Worm (Caenorhabditis elegans): ENCODE measurements around the gene nhr-230.

Gene nhr-230

DNA sequence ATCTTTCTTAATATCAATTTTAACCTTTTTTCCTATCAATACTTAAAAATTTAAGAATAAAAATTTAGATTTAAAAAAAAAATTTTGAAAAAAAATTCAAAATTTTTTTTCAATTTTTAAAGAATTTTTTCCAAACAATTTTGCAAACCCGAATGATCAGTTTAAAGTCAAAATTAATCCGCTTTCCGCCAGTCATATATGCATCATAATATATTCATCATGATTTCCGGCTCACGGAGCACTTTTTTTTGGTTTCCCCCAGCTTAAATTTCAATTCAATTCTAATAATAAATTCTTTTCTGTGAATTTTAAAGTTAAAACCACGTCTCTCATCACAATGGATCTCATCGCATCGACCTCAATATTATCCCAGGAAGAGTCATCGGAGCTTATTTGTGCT, at the start of gene nhr-230:
Gene nhr-230 (plus strand): TSS at position 301 of the 400 bp plus-strand sequence.
- no peak for TF ChIP-seq him-1 (tag; optimal IDR thresholded peaks at IDR 0.05)
- no peak for TF ChIP-seq W03F9.2 (tag; optimal IDR thresholded peaks at IDR 0.05)
- TF ChIP-seq dao-5 (tag; optimal IDR thresholded peaks at IDR 0.05), result no peak

DNA sequence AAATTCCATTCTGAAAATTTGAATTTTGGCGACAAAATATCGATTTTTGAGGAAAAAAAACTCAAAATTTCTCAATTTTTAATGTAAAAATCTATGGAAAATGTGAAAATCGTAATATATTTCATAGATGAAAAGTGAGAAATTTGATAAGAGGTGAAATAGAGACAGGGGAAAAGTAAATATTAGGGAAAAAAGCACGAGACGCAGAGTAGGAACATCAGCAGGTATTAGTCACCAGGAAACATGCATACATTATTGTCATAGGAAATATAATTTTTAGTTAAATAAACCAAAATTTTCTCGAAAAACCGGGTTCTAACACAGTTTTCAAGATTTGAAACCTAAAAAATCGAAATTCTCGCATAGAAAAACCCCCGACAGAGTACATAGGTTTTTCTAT, 45.8 kb upstream of the nhr-230 start, which contains the start of gene nhr-170:
Gene nhr-170 (minus strand): TSS at position 16 of the 400 bp plus-strand sequence.
- TF ChIP-seq him-1 (tag; optimal IDR thresholded peaks at IDR 0.05) (no peak), W03F9.2 (tag; optimal IDR thresholded peaks at IDR 0.05) (no peak), dao-5 (tag; optimal IDR thresholded peaks at IDR 0.05) (no peak)

DNA sequence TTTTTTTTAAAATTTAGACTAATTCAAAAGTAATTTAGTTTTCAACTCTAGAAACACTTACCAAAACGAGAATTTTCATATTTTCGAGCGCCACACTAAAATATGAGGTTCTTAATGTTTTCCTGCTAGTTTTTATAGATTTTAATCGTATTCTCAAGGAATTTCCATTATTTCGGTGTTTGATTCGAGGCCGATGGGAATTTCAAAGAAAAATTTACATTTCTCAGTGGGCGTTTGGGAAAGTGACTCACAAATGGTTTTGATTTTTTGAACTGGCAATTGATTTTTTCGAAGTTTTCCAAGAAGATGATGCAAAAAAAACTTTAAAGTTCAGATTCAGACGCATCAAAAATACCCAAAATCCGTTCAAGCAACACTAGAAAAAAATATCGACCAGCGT, 44.5 kb upstream of the nhr-230 start, which contains the start of gene C54E10.11:
Gene C54E10.11 (minus strand): TSS at position 101 of the 400 bp plus-strand sequence.
- TF ChIP-seq him-1 (tag; optimal IDR thresholded peaks at IDR 0.05), result no peak
- no peak for TF ChIP-seq W03F9.2 (tag; optimal IDR thresholded peaks at IDR 0.05)
- no peak for TF ChIP-seq dao-5 (tag; optimal IDR thresholded peaks at IDR 0.05)

ce11 chrV:18803260-18803659, 43.3 kb upstream of the nhr-230 start, which contains the start of gene C54E10.10:
Gene C54E10.10 (minus strand): TSS chrV:18803360.
- no peak for TF ChIP-seq him-1 (tag; optimal IDR thresholded peaks at IDR 0.05)

- TF ChIP-seq him-1 (tag; optimal IDR thresholded peaks at IDR 0.05), result no peak
- TF ChIP-seq dao-5 (tag; optimal IDR thresholded peaks at IDR 0.05), result no peak
- TF ChIP-seq W03F9.2 (tag; optimal IDR thresholded peaks at IDR 0.05), result no peak
These were observed 40.2 kb upstream of the nhr-230 start, which contains the start of gene sri-10 for ce11 chrV:18806409-18806808. Gene sri-10 (minus strand): TSS chrV:18806509.

- no peak for TF ChIP-seq W03F9.2 (tag; optimal IDR thresholded peaks at IDR 0.05)
- TF ChIP-seq dao-5 (tag; optimal IDR thresholded peaks at IDR 0.05), result no peak
- no peak for TF ChIP-seq him-1 (tag; optimal IDR thresholded peaks at IDR 0.05)
These were observed 38.0 kb upstream of the nhr-230 start, which contains the start of gene C54E10.6 for ce11 chrV:18808621-18809020. Gene C54E10.6 (minus strand): TSS chrV:18808729.

DNA sequence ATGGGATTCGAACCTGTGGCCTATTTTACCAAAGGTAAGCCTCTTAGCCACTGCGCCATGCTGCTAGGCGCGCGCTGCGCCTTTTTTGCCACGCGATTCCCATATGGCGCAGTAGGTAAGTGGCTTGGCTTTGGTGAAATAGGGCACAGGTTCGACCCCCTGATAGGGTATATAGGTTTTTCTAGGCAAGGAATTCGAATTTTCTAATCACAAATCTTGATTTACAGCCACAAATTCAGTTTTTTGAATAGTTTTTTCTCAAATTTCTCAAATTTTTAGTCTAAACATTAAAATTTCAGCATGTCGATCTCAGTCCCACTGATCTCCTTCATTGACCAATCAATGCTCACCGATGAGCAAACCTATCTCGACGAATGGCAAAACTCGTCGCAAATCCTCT, 35.9 kb upstream of the nhr-230 start, which contains the start of gene C54E10.3:
Gene C54E10.3 (plus strand): TSS at position 301 of the 400 bp plus-strand sequence.
- no peak for TF ChIP-seq dao-5 (tag; optimal IDR thresholded peaks at IDR 0.05)
- no peak for TF ChIP-seq W03F9.2 (tag; optimal IDR thresholded peaks at IDR 0.05)
- no peak for TF ChIP-seq him-1 (tag; optimal IDR thresholded peaks at IDR 0.05)

DNA sequence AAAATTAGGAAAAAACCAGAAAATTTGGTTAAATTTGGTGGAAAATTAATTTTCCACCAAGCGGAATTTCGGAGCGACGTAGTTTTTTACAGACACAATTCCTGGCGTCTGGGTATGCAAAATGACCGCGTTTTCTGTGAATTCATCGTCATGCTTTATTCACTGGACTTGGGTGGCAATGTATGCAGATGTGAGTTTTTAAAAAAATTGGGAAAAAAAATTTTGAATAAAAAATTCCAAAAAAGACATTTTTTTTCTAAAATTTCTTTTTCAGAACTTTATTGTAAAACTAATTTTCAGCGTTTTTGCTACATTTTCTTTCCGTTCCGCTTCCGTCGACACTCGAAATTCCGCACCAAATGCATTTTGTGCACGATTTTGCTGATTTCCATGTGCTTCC, 35.2 kb upstream of the nhr-230 start, which contains the start of gene C54E10.7:
Gene C54E10.7 (plus strand): TSS at position 301 of the 400 bp plus-strand sequence.
- no peak for TF ChIP-seq him-1 (tag; optimal IDR thresholded peaks at IDR 0.05)
- no peak for TF ChIP-seq dao-5 (tag; optimal IDR thresholded peaks at IDR 0.05)
- TF ChIP-seq W03F9.2 (tag; optimal IDR thresholded peaks at IDR 0.05), result no peak

DNA sequence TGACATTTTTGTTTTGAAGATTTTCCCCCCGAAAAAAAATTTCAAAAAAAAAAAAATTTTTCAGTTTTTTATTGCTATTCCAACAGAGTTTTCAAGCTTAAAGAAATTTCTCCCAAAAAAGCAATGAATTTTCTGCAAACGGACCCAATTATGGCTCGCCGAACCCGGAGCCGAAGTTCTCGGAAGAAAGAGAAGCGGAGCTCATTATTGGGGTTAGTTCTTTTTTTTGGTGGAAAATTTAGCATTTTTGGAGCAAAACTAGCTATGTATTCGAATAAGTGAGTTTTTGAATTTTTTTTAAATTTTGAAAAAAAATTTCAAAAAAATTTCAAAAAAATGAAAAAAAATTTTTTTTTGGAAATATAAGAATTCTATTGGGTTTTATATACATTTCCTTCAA, 26.9 kb upstream of the nhr-230 start, which contains the start of gene ncs-5:
Gene ncs-5 (plus strand): TSS at position 124 of the 400 bp plus-strand sequence.
- no peak for TF ChIP-seq dao-5 (tag; optimal IDR thresholded peaks at IDR 0.05)
- TF ChIP-seq him-1 (tag; optimal IDR thresholded peaks at IDR 0.05), result no peak
- no peak for TF ChIP-seq W03F9.2 (tag; optimal IDR thresholded peaks at IDR 0.05)

- TF ChIP-seq him-1 (tag; optimal IDR thresholded peaks at IDR 0.05), result no peak
- TF ChIP-seq W03F9.2 (tag; optimal IDR thresholded peaks at IDR 0.05), result no peak
- no peak for TF ChIP-seq dao-5 (tag; optimal IDR thresholded peaks at IDR 0.05)
These were observed 25.0 kb upstream of the nhr-230 start for ce11 chrV:18821569-18821968.

- no peak for TF ChIP-seq dao-5 (tag; optimal IDR thresholded peaks at IDR 0.05)
- no peak for TF ChIP-seq W03F9.2 (tag; optimal IDR thresholded peaks at IDR 0.05)
- TF ChIP-seq him-1 (tag; optimal IDR thresholded peaks at IDR 0.05), result no peak
These were observed 20.1 kb upstream of the nhr-230 start for ce11 chrV:18826445-18826844.

- no peak for TF ChIP-seq him-1 (tag; optimal IDR thresholded peaks at IDR 0.05)
- TF ChIP-seq W03F9.2 (tag; optimal IDR thresholded peaks at IDR 0.05), result no peak
- TF ChIP-seq dao-5 (tag; optimal IDR thresholded peaks at IDR 0.05), result no peak
These were observed 19.2 kb upstream of the nhr-230 start for ce11 chrV:18827374-18827773.

DNA sequence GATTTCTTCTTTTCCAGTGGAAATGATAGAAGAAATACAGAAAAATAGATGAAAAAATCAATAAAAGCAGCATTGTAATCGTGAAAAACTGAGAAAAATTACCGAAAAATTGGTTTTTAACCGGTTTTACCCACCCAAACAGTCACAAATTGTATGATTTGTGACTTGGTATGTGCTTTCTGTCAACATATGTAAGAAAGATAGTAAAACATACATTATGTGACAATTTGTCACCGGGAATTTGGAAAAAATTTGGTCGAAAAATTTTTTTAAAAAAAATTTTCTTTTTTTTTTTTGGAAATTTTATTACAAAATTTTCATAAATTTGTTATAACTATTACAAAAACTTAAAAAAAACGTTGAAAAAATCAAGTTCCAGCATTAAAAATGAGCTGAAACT, 9.5 kb upstream of the nhr-230 start, which contains the start of gene cyp-33D3:
Gene cyp-33D3 (minus strand): TSS at position 101 of the 400 bp plus-strand sequence.
- no peak for TF ChIP-seq W03F9.2 (tag; optimal IDR thresholded peaks at IDR 0.05)
- no peak for TF ChIP-seq him-1 (tag; optimal IDR thresholded peaks at IDR 0.05)
- TF ChIP-seq dao-5 (tag; optimal IDR thresholded peaks at IDR 0.05), result no peak

DNA sequence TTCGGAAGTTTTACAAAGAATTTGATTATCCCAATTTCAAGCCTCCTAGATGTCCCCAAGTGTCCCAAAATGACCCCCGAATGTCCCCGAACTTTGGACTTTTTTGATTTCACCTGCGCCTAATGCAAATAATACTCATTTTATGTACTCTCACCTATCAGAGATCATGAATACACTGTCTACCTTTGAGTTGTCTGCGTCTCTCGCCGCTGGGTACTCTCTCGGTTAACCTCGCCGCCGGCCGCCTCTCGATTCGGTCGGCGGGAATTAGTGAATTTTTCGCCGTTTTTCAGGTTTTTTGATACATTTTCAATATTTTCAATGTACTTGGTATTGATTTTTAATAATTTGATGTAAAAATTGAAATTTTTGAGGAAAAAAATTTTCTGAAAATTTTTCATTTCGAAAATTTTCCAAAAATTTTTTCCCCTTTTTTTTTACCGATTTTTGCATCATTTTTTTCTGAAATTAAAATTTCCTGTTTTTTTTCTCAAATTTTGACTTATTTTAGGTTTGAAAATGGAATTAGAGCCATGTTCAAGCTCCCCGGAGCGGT, 7.7 kb upstream of the nhr-230 start, which contains the start of gene nhr-65:
Gene nhr-65 (plus strand): TSS at position 506 of the 556 bp plus-strand sequence.
- TF ChIP-seq W03F9.2 (tag; optimal IDR thresholded peaks at IDR 0.05) (no peak), him-1 (tag; optimal IDR thresholded peaks at IDR 0.05) (no peak), dao-5 (tag; optimal IDR thresholded peaks at IDR 0.05) (no peak)
